ENCODE assay signal across 1 worm cellular context in the genomic region with DNA sequence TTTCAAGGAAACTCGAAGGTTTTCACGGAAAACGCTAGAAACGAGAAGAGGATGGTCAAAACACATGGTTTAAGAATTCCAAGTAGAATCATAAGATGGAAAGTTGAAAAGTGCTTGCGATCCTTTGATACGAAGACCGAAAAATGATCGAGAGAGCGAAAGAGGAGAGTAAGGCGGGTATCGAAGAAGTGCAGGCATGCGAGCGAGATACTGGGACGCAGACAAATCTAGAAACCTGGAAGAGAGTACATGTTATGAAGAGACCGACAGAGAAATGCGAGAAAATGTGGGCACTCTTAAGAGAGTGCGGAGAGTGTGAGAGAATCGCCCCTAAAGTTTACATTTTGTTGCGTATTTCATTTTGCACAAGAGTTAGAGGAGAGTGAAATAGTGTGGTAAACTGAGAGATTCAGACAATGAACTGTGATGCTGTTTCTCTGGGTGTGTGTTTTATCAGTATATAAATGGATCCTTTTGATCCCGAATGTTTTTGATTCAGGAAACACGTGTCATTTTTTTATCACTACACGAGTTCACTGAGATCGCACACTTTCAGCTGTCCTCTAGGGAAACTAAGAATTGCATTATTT.
TF ChIP-seq lines count a peak whose summit lies in the region.

No protein-coding gene starts in this region.

TF ChIP-seq in whole organism, L1 larva, 84 proteins besides CTCF, POLR2A, EP300 and RAD21 (continued from another document):
- TF ChIP-seq ztf-4 (tag; optimal IDR thresholded peaks at IDR 0.05; lab: Kevin White, UChicago), result peak; percentile 76
- no peak for TF ChIP-seq C04F5.9 (tag; optimal IDR thresholded peaks at IDR 0.05; lab: Kevin White, UChicago)
- TF ChIP-seq zag-1 (tag; optimal IDR thresholded peaks at IDR 0.05; lab: Kevin White, UChicago), result no peak
- no peak for TF ChIP-seq nhr-76 (tag; optimal IDR thresholded peaks at IDR 0.05; lab: Kevin White, UChicago)
- TF ChIP-seq snpc-4 (tag; optimal IDR thresholded peaks at IDR 0.05; lab: Kevin White, UChicago), result peak; percentile 18
- peak; percentile 74 for TF ChIP-seq egl-13 (tag; optimal IDR thresholded peaks at IDR 0.05; lab: Kevin White, UChicago)
- peak; percentile 83 for TF ChIP-seq skn-1 (tag; optimal IDR thresholded peaks at IDR 0.05; lab: Kevin White, UChicago)
- TF ChIP-seq hpl-2 (GFP tag; optimal IDR thresholded peaks at IDR 0.05; lab: Kevin White, UChicago), result no peak
- TF ChIP-seq unc-86 (tag; optimal IDR thresholded peaks at IDR 0.05; lab: Kevin White, UChicago), result peak; percentile 66
- no peak for TF ChIP-seq tlp-1 (tag; optimal IDR thresholded peaks at IDR 0.05; lab: Kevin White, UChicago)
- TF ChIP-seq ceh-63 (GFP tag; optimal IDR thresholded peaks at IDR 0.05; lab: Kevin White, UChicago), result no peak
- peak; percentile 76 for TF ChIP-seq nhr-77 (tag; optimal IDR thresholded peaks at IDR 0.05; lab: Kevin White, UChicago)
- peak; percentile 69 for TF ChIP-seq fos-1 (tag; optimal IDR thresholded peaks at IDR 0.05; lab: Kevin White, UChicago)
- TF ChIP-seq jun-1 (tag; optimal IDR thresholded peaks at IDR 0.05; lab: Kevin White, UChicago), result peak; percentile 82
- peak; percentile 69 for TF ChIP-seq mep-1 (tag; optimal IDR thresholded peaks at IDR 0.05; lab: Kevin White, UChicago)
- TF ChIP-seq lin-35 (GFP tag; optimal IDR thresholded peaks at IDR 0.05; lab: Kevin White, UChicago), result peak; percentile 69 to 72
- TF ChIP-seq lin-14 (GFP tag; optimal IDR thresholded peaks at IDR 0.05; lab: Kevin White, UChicago), result peak; percentile 94
- TF ChIP-seq nhr-85 (tag; lab: Kevin White, UChicago), result peak; percentile 96
- TF ChIP-seq unc-130 (tag; optimal IDR thresholded peaks at IDR 0.05; lab: Kevin White, UChicago), result no peak
- TF ChIP-seq efl-3 (GFP tag; optimal IDR thresholded peaks at IDR 0.05; lab: Kevin White, UChicago), result no peak
- no peak for TF ChIP-seq fkh-4 (tag; optimal IDR thresholded peaks at IDR 0.05; lab: Kevin White, UChicago; ENCODE audit: borderline replicate concordance)
- peak; percentile 53; the same call in 1 of the 2 replicates for TF ChIP-seq grh-1 (GFP tag; IDR thresholded peaks at IDR 0.05; lab: Robert Waterston, UW)
- peak; percentile 15 for TF ChIP-seq lin-39 (tag; optimal IDR thresholded peaks at IDR 0.05; lab: Kevin White, UChicago)
- no peak for TF ChIP-seq nhr-12 (tag; optimal IDR thresholded peaks at IDR 0.05; lab: Kevin White, UChicago)
- TF ChIP-seq vab-15 (tag; optimal IDR thresholded peaks at IDR 0.05; lab: Kevin White, UChicago), result no peak
- peak; percentile 83 for TF ChIP-seq nhr-47 (tag; optimal IDR thresholded peaks at IDR 0.05; lab: Kevin White, UChicago)
